Worm (Caenorhabditis elegans) whole organism, late embryonic: Measurements from ENCODE around the gene ZK1037.6.

Source experiments
- ceh-6 ChIP-seq: fragments of 200-800 bp; sonication (Bioruptor generic); optimal IDR thresholded peaks from 2 replicates; lab custom pipeline; 2018; ENCODE audit warnings: mild to moderate bottlenecking, missing genetic modification characterization, missing compliant biosample characterization
- ceh-9 ChIP-seq: sonication (generic microtip); optimal IDR thresholded peaks from 2 replicates; lab custom pipeline; 2016; ENCODE audit warnings: mild to moderate bottlenecking, missing genetic modification characterization, inconsistent platforms, missing compliant biosample characterization
- dmd-4 ChIP-seq: sonication (generic microtip); optimal IDR thresholded peaks from 2 replicates; lab custom pipeline; 2016; ENCODE audit warnings: borderline replicate concordance, missing genetic modification characterization, missing compliant biosample characterization
- fkh-10 ChIP-seq: fragments of 150-350 bp; optimal IDR thresholded peaks from 2 replicates; lab custom pipeline; 2014; ENCODE audit warnings: missing biosample characterization, missing genetic modification reagents, missing genetic modification characterization
- fkh-6 ChIP-seq: sonication (generic microtip); optimal IDR thresholded peaks from 2 replicates; lab custom pipeline; 2016; ENCODE audit warnings: missing genetic modification characterization, missing compliant biosample characterization
- hlh-30 ChIP-seq: sonication (generic microtip); optimal IDR thresholded peaks from 2 replicates; lab custom pipeline; 2017; ENCODE audit warnings: antibody characterized with exemption, missing genetic modification characterization, missing compliant biosample characterization; ENCODE audit not compliant: insufficient read depth
- pqm-1 ChIP-seq: sonication (generic microtip); optimal IDR thresholded peaks from 2 replicates; lab custom pipeline; 2016; ENCODE audit warnings: missing genetic modification characterization, missing compliant biosample characterization
- pros-1 ChIP-seq: fragments of 150-350 bp; optimal IDR thresholded peaks from 2 replicates; lab custom pipeline; 2014; ENCODE audit warnings: missing biosample characterization, missing genetic modification reagents, missing genetic modification characterization
- unc-55 ChIP-seq: sonication (generic microtip); optimal IDR thresholded peaks from 2 replicates; lab custom pipeline; 2017; ENCODE audit warnings: missing biosample characterization, missing genetic modification reagents, missing genetic modification characterization
- unc-86 ChIP-seq: sonication (generic microtip); optimal IDR thresholded peaks from 2 replicates; lab custom pipeline; 2016; ENCODE audit warnings: missing genetic modification characterization, missing compliant biosample characterization

DNA sequence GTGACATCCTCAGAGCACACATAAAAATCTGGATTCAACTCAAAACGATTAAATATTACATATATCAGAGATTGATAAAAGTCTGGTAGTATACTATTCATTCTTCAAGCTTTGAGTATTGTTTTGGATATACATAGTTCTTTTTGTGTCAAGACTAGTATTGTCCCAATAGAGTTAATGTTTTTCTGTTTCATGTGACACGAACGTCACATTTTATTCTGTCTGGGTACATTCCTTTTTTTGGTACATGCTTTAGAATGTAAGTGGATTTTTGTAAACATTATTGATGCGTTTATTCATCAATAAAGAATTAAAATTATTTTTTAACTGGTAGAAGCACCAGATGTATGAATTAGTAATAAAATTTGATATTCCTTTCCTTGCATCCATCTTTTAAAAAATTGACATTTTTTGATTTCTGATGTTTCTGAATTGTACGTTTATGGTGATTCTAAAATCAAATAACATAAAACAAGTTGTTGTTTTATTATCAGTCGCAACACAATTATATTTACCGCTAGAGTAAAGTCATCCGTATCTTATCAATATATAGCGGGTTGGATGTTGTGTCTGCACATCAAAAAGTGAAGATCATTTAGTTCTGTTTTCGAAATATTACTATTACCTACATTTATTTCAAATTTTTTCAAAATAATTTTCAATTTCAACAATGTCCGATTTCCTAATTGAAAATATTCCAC, 11.6 kb downstream of the ZK1037.6 start, which contains the start of the genes srt-22 and nhr-246:
- no peak for TF ChIP-seq fkh-10 (GFP tag; lab: Kevin White, UChicago)
- TF ChIP-seq dmd-4 (tag; lab: Kevin White, UChicago) = no peak
- TF ChIP-seq ceh-9 (tag; lab: Kevin White, UChicago) = no peak
- no peak for TF ChIP-seq unc-55
- TF ChIP-seq fkh-6 (tag; lab: Kevin White, UChicago) = no peak
- TF ChIP-seq ceh-6 (GFP tag; lab: Kevin White, UChicago) = no peak
- TF ChIP-seq pros-1 (tag; lab: Kevin White, UChicago) = no peak
- TF ChIP-seq pqm-1 (tag; lab: Kevin White, UChicago) = no peak
- TF ChIP-seq hlh-30 (tag; lab: Kevin White, UChicago) = no peak
- no peak for TF ChIP-seq unc-86 (tag; lab: Kevin White, UChicago)
